Fruit fly (Drosophila melanogaster) whole organism: ENCODE results near the gene Sgs8.

Source experiments
- CG8478 ChIP-seq: fragments of >200 bp; optimal IDR thresholded peaks from 2 replicates; lab custom pipeline; 2018; ENCODE audit warnings: inconsistent platforms
- Dll ChIP-seq: fragments of >200 bp; optimal IDR thresholded peaks from 2 replicates; lab custom pipeline; 2017
- EcR ChIP-seq, 2 experiments: fragments of >200 bp; optimal IDR thresholded peaks; 2 replicates each; lab custom pipeline; 2017; ENCODE audit warnings: missing biosample characterization in 2 of 2, missing genetic modification characterization in 2 of 2, missing genetic modification reagents in 2 of 2
- pan ChIP-seq: fragments of >200 bp; optimal IDR thresholded peaks from 2 replicates; lab custom pipeline; 2017
- psq ChIP-seq: fragments of >200 bp; optimal IDR thresholded peaks from 2 replicates; lab custom pipeline; 2017
- usp ChIP-seq: fragments of >200 bp; optimal IDR thresholded peaks from 2 replicates; lab custom pipeline; 2017; ENCODE audit warnings: missing biosample characterization, missing genetic modification characterization, mixed read lengths

- no peak for TF ChIP-seq CG8478 (lab: Kevin White, UChicago)
- no peak for TF ChIP-seq psq
- TF ChIP-seq EcR (GFP tag; optimal IDR thresholded peaks at IDR 0.05; lab: Kevin White, UChicago), result no peak
- TF ChIP-seq usp, result no peak
- TF ChIP-seq pan (lab: Kevin White, UChicago), result no peak
- TF ChIP-seq Dll (lab: Kevin White, UChicago), result no peak
Observed at dm6 chr3L:11480304-11480703, 28.9 kb downstream of the Sgs8 start.
